Fruit fly (Drosophila melanogaster): ENCODE measurements around the gene CG43390.

CG43390 gene

DNA sequence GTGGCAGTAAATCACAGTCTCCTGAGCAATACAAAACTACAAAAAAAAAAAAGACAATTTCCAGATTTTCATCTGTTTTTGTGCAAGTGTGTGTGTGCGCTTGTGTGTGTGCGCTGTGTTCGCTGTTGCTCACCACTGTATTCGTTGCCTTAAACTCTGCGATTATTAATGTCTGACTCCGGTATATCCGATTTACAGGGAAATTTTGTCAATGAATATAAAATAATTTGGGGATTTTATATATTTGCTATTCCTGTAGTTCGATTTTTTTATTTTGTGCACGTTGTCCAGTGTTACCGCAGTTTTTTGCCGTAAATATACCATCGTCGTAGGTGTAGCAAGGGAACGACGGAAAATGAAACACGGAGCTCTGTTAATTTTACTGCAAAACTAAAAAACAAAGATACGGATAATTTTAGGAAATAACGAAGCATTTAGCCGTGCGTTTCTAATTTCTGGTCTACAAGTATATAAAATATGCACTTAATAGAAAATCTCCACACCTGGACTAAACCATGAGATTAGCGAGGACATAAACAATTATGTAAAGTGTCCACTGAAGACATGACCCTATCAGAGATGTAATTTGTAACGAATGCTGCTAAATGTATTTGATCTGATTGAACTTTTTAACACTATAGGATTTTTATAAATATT lies 29.5 kb upstream of the CG43390 start, which contains the start of gene Duba (continued):
- TF ChIP-seq CG8359 (GFP tag; optimal IDR thresholded peaks at IDR 0.05; ENCODE audit: borderline replicate concordance) (no peak), CG14710 (tag; optimal IDR thresholded peaks at IDR 0.05) (peak; percentile 62), mld (GFP tag; IDR thresholded peaks at IDR 0.05; ENCODE audit: partially characterized antibody) (no peak), CG12659 (GFP tag; optimal IDR thresholded peaks at IDR 0.05) (peak; percentile 39), Atf-2 (GFP tag; optimal IDR thresholded peaks at IDR 0.05) (no peak), fd102C (GFP tag; optimal IDR thresholded peaks at IDR 0.05) (no peak), crc (GFP tag; optimal IDR thresholded peaks at IDR 0.05) (no peak), CG4617 (GFP tag; optimal IDR thresholded peaks at IDR 0.05; ENCODE audit: borderline replicate concordance) (peak; percentile 97), tll (GFP tag; optimal IDR thresholded peaks at IDR 0.05) (no peak), CG32532 (GFP tag; IDR thresholded peaks at IDR 0.05) (peak; percentile 11; the same call in 1 of the 2 replicates), CG8944 (GFP tag; optimal IDR thresholded peaks at IDR 0.05) (no peak), Lhr (GFP tag; optimal IDR thresholded peaks at IDR 0.05) (peak; percentile 56), Hr51 (GFP tag; optimal IDR thresholded peaks at IDR 0.05) (no peak), CG3065 (GFP tag; optimal IDR thresholded peaks at IDR 0.05) (no peak), sima (GFP tag; optimal IDR thresholded peaks at IDR 0.05) (no peak), Mrtf (GFP tag; IDR thresholded peaks at IDR 0.05) (no peak), eve (GFP tag; optimal IDR thresholded peaks at IDR 0.05) (no peak), CG12769 (tag; optimal IDR thresholded peaks at IDR 0.05) (no peak), bowl (GFP tag; IDR thresholded peaks at IDR 0.05) (no peak), sens-2 (GFP tag; IDR thresholded peaks at IDR 0.05) (no peak), stwl (tag; optimal IDR thresholded peaks at IDR 0.05) (peak; percentile 99), MTF-1 (GFP tag; optimal IDR thresholded peaks at IDR 0.05; ENCODE audit: borderline replicate concordance) (no peak), CG14667 (GFP tag; IDR thresholded peaks at IDR 0.05) (no peak), CG13775 (GFP tag; optimal IDR thresholded peaks at IDR 0.05) (no peak), CG1529 (GFP tag; optimal IDR thresholded peaks at IDR 0.05) (no peak), YL-1 (GFP tag; optimal IDR thresholded peaks at IDR 0.05) (peak; percentile 8), pros (GFP tag; optimal IDR thresholded peaks at IDR 0.05) (no peak), CG30431 (GFP tag; optimal IDR thresholded peaks at IDR 0.05) (no peak), CG2120 (GFP tag; optimal IDR thresholded peaks at IDR 0.05) (no peak), schlank (tag; optimal IDR thresholded peaks at IDR 0.05) (no peak), wdn (GFP tag; IDR thresholded peaks at IDR 0.05) (no peak), Deaf1 (tag; optimal IDR thresholded peaks at IDR 0.05) (no peak), CG12155 (GFP tag; optimal IDR thresholded peaks at IDR 0.05) (no peak), CG14860 (GFP tag; IDR thresholded peaks at IDR 0.05; ENCODE audit: partially characterized antibody) (no peak), CG4820 (GFP tag; optimal IDR thresholded peaks at IDR 0.05) (no peak), CG11560 (tag; IDR thresholded peaks at IDR 0.05) (no peak), sc (optimal IDR thresholded peaks at IDR 0.05) (no peak), sc (GFP tag; optimal IDR thresholded peaks at IDR 0.05) (no peak), eyg (GFP tag; optimal IDR thresholded peaks at IDR 0.05) (no peak), CG6813 (GFP tag; optimal IDR thresholded peaks at IDR 0.05) (no peak), z (GFP tag; IDR thresholded peaks at IDR 0.05) (no peak), D (optimal IDR thresholded peaks at IDR 0.05) (no peak), D (GFP tag; optimal IDR thresholded peaks at IDR 0.05) (no peak), tup (GFP tag; optimal IDR thresholded peaks at IDR 0.05) (no peak), CoRest (tag; optimal IDR thresholded peaks at IDR 0.05) (peak; percentile 51), CG7556 (GFP tag; optimal IDR thresholded peaks at IDR 0.05) (no peak), bcd (GFP tag; optimal IDR thresholded peaks at IDR 0.05) (no peak), nom (GFP tag; optimal IDR thresholded peaks at IDR 0.05) (no peak), ash1 (GFP tag; optimal IDR thresholded peaks at IDR 0.05) (no peak), Ets97D (GFP tag; optimal IDR thresholded peaks at IDR 0.05) (peak; percentile 36)
